Fruit fly (Drosophila melanogaster) whole organism, embryonic: ENCODE results near the gene CG13605.
A peak's percentile ranks its signal among the peaks of the same experiment; 100 is the strongest.

Experiments
- ATbp ChIP-seq: fragments of 200-800 bp; sonication (Bioruptor generic); optimal IDR thresholded peaks from 2 replicates; lab custom pipeline; 2017; ENCODE audit warnings: missing biosample characterization, mild to moderate bottlenecking, missing genetic modification characterization, missing genetic modification reagents
- Abd-B ChIP-seq: fragments of 200-800 bp; sonication (Bioruptor generic); optimal IDR thresholded peaks from 2 replicates; lab custom pipeline; 2018; ENCODE audit warnings: missing biosample characterization, mild to moderate bottlenecking, missing genetic modification characterization, moderate library complexity
- Atf3 ChIP-seq: fragments of 200-800 bp; sonication (Bioruptor generic); optimal IDR thresholded peaks from 3 replicates; lab custom pipeline; 2016; ENCODE audit warnings: missing biosample characterization, missing genetic modification characterization
- C15 ChIP-seq: fragments of 200-800 bp; sonication (Bioruptor generic); IDR thresholded peaks from 3 replicates; pipeline ENCODE4 v1.3.6; 2022; ENCODE audit warnings: missing biosample characterization, missing genetic modification characterization
- CG10979 ChIP-seq: fragments of 200-800 bp; sonication (Bioruptor generic); optimal IDR thresholded peaks from 2 replicates; lab custom pipeline; 2018; ENCODE audit warnings: missing biosample characterization, mild to moderate bottlenecking, missing genetic modification characterization, moderate library complexity
- CG11560 ChIP-seq: fragments of 200-800 bp; sonication (Bioruptor generic); IDR thresholded peaks from 3 replicates; pipeline ENCODE4 v1.3.6; 2022; ENCODE audit warnings: missing biosample characterization, missing genetic modification characterization
- CG12071 ChIP-seq: fragments of 200-800 bp; sonication (Bioruptor generic); optimal IDR thresholded peaks from 3 replicates; lab custom pipeline; 2018; ENCODE audit warnings: missing biosample characterization, mild to moderate bottlenecking, missing genetic modification characterization
- CG12104 ChIP-seq: fragments of 200-800 bp; sonication (Bioruptor generic); optimal IDR thresholded peaks from 3 replicates; lab custom pipeline; 2016; ENCODE audit warnings: missing biosample characterization, missing genetic modification characterization
- CG12769 ChIP-seq: fragments of 200-800 bp; sonication (Bioruptor generic); optimal IDR thresholded peaks from 2 replicates; lab custom pipeline; 2019; ENCODE audit warnings: missing biosample characterization, mild to moderate bottlenecking, missing genetic modification characterization, moderate library complexity
- CG12942 ChIP-seq: fragments of 200-800 bp; sonication (Bioruptor generic); optimal IDR thresholded peaks from 3 replicates; lab custom pipeline; 2016; ENCODE audit warnings: missing biosample characterization, missing genetic modification characterization
- CG13624 ChIP-seq: fragments of 200-800 bp; sonication (Bioruptor generic); optimal IDR thresholded peaks from 2 replicates; lab custom pipeline; 2016; ENCODE audit warnings: missing biosample characterization, missing genetic modification characterization
- CG14710 ChIP-seq: fragments of 200-800 bp; sonication (Bioruptor generic); optimal IDR thresholded peaks from 3 replicates; lab custom pipeline; 2019; ENCODE audit warnings: missing biosample characterization, mild to moderate bottlenecking, missing genetic modification characterization, moderate library complexity
- CG17568 ChIP-seq: fragments of 200-800 bp; sonication (Bioruptor generic); optimal IDR thresholded peaks from 2 replicates; lab custom pipeline; 2018; ENCODE audit warnings: missing biosample characterization, mild to moderate bottlenecking, missing genetic modification characterization, moderate library complexity
- CG18262 ChIP-seq: fragments of 200-800 bp; optimal IDR thresholded peaks from 3 replicates; lab custom pipeline; 2019; ENCODE audit warnings: missing biosample characterization, mild to moderate bottlenecking, missing genetic modification characterization, moderate library complexity
- CG2120 ChIP-seq: fragments of 200-800 bp; sonication (Bioruptor generic); optimal IDR thresholded peaks from 3 replicates; lab custom pipeline; 2016; ENCODE audit warnings: missing biosample characterization, missing genetic modification characterization
- CG2712 ChIP-seq: fragments of 200-800 bp; optimal IDR thresholded peaks from 3 replicates; lab custom pipeline; 2019; ENCODE audit warnings: missing biosample characterization, mild to moderate bottlenecking, missing genetic modification characterization, moderate library complexity
- CG32767 ChIP-seq: fragments of 200-800 bp; sonication (Bioruptor generic); IDR thresholded peaks from 2 replicates; pipeline ENCODE4 v1.3.6; 2022; ENCODE audit warnings: missing biosample characterization, missing genetic modification characterization
- CG34224 ChIP-seq: fragments of 200-800 bp; sonication (Bioruptor generic); IDR thresholded peaks from 3 replicates; pipeline ENCODE4 v1.3.6; 2022; ENCODE audit warnings: missing biosample characterization, missing genetic modification characterization; ENCODE audit not compliant: partially characterized antibody
- CG34422 ChIP-seq: fragments of 200-800 bp; sonication (Bioruptor generic); IDR thresholded peaks from 3 replicates; pipeline ENCODE4 v1.3.6; 2022; ENCODE audit warnings: missing biosample characterization, missing genetic modification characterization
- CG3995 ChIP-seq: fragments of 200-800 bp; sonication (Bioruptor generic); optimal IDR thresholded peaks from 3 replicates; lab custom pipeline; 2016; ENCODE audit warnings: missing biosample characterization, missing genetic modification characterization
- CG5953 ChIP-seq: fragments of 200-800 bp; sonication (Bioruptor generic); IDR thresholded peaks from 2 replicates; pipeline ENCODE4 v1.3.6; 2022; ENCODE audit warnings: missing biosample characterization, missing genetic modification characterization
- CG6254 ChIP-seq: fragments of 200-800 bp; sonication (Bioruptor generic); optimal IDR thresholded peaks from 3 replicates; lab custom pipeline; 2017; ENCODE audit warnings: mild to moderate bottlenecking, missing biosample characterization, missing genetic modification reagents, missing genetic modification characterization
- CG6813 ChIP-seq: fragments of 200-800 bp; sonication (Bioruptor generic); optimal IDR thresholded peaks from 2 replicates; lab custom pipeline; 2017; ENCODE audit warnings: missing biosample characterization, missing genetic modification characterization, mild to moderate bottlenecking, moderate library complexity, missing genetic modification reagents
- CG7963 ChIP-seq: fragments of 200-800 bp; sonication (Bioruptor generic); IDR thresholded peaks from 3 replicates; pipeline ENCODE4 v1.3.6; 2022; ENCODE audit warnings: missing biosample characterization, missing genetic modification characterization; ENCODE audit not compliant: partially characterized antibody
- Dad ChIP-seq: fragments of 200-800 bp; sonication (Bioruptor generic); optimal IDR thresholded peaks from 3 replicates; lab custom pipeline; 2016; ENCODE audit warnings: missing biosample characterization, missing genetic modification characterization
- Dfd ChIP-seq, 2 experiments: fragments of >200 bp; optimal IDR thresholded peaks; 2 replicates each; lab custom pipeline; 2017; ENCODE audit warnings: missing biosample characterization in 2 of 2, missing genetic modification characterization in 2 of 2
- Dp ChIP-seq: fragments of 200-800 bp; sonication (Bioruptor generic); optimal IDR thresholded peaks from 2 replicates; lab custom pipeline; 2018; ENCODE audit warnings: missing biosample characterization, mild to moderate bottlenecking, missing genetic modification characterization, moderate library complexity
- Fer2 ChIP-seq: fragments of 200-800 bp; sonication (Bioruptor generic); optimal IDR thresholded peaks from 2 replicates; lab custom pipeline; 2018; ENCODE audit warnings: missing biosample characterization, mild to moderate bottlenecking, missing genetic modification characterization, moderate library complexity
- Hand ChIP-seq: fragments of 200-800 bp; sonication (Bioruptor generic); optimal IDR thresholded peaks from 2 replicates; lab custom pipeline; 2017; ENCODE audit warnings: mild to moderate bottlenecking, missing biosample characterization, missing genetic modification reagents, missing genetic modification characterization
- Jarid2 ChIP-seq: fragments of 200-800 bp; sonication (Bioruptor generic); optimal IDR thresholded peaks from 3 replicates; lab custom pipeline; 2017; ENCODE audit warnings: mild to moderate bottlenecking, missing biosample characterization, missing genetic modification reagents, missing genetic modification characterization
- NfI ChIP-seq: fragments of 200-800 bp; sonication (Bioruptor generic); optimal IDR thresholded peaks from 3 replicates; lab custom pipeline; 2018; ENCODE audit warnings: missing biosample characterization, mild to moderate bottlenecking, missing genetic modification characterization, moderate library complexity
- Rx ChIP-seq: fragments of 200-800 bp; sonication (Bioruptor generic); IDR thresholded peaks from 2 replicates; pipeline ENCODE4 v1.3.6; 2022; ENCODE audit warnings: missing biosample characterization, missing genetic modification characterization
- TFAM ChIP-seq: fragments of 200-800 bp; sonication (Bioruptor generic); optimal IDR thresholded peaks from 2 replicates; lab custom pipeline; 2017; ENCODE audit warnings: missing biosample characterization, missing genetic modification characterization, inconsistent platforms
- Trl ChIP-seq, 3 experiments: fragments of >200 bp in 2 of 3; fragments of 200-800 bp in 1 of 3; sonication (Bioruptor generic) in 1 of 3; optimal IDR thresholded peaks; 2 replicates in 1 of 3; 3 replicates in 2 of 3; lab custom pipeline; 2016 to 2017; ENCODE audit warnings: missing biosample characterization in 1 of 3, missing genetic modification characterization in 1 of 3
- bsh ChIP-seq, 2 experiments: fragments of 200-800 bp; sonication (Bioruptor generic); optimal IDR thresholded peaks; 2 replicates each; lab custom pipeline; 2017 to 2018; ENCODE audit warnings: mild to moderate bottlenecking in 2 of 2, missing biosample characterization in 2 of 2, missing genetic modification characterization in 2 of 2, moderate library complexity in 1 of 2
- cas ChIP-seq: fragments of 200-800 bp; sonication (Bioruptor generic); IDR thresholded peaks from 2 replicates; pipeline ENCODE4 v1.3.6; 2022; ENCODE audit warnings: missing biosample characterization, missing genetic modification characterization
- chif ChIP-seq, 2 experiments: fragments of 200-800 bp; sonication (Bioruptor generic); optimal IDR thresholded peaks; 3 replicates each; lab custom pipeline; 2016; ENCODE audit warnings: missing biosample characterization in 2 of 2, missing genetic modification characterization in 2 of 2
- fd96Cb ChIP-seq: fragments of 200-800 bp; sonication (Bioruptor generic); optimal IDR thresholded peaks from 2 replicates; lab custom pipeline; 2018; ENCODE audit warnings: missing biosample characterization, mild to moderate bottlenecking, missing genetic modification characterization, moderate library complexity
- gce ChIP-seq: fragments of 200-800 bp; sonication (Bioruptor generic); IDR thresholded peaks from 3 replicates; pipeline ENCODE4 v1.3.6; 2022; ENCODE audit warnings: missing biosample characterization, missing genetic modification characterization
- mirr ChIP-seq: fragments of 200-800 bp; sonication (Bioruptor generic); optimal IDR thresholded peaks from 3 replicates; lab custom pipeline; 2018; ENCODE audit warnings: missing biosample characterization, mild to moderate bottlenecking, missing genetic modification characterization
- pita ChIP-seq: fragments of 200-800 bp; sonication (Bioruptor generic); optimal IDR thresholded peaks from 2 replicates; lab custom pipeline; 2017; ENCODE audit warnings: missing biosample characterization, mild to moderate bottlenecking, missing genetic modification characterization
- ranshi ChIP-seq: fragments of 200-800 bp; sonication (Bioruptor generic); IDR thresholded peaks from 2 replicates; pipeline ENCODE4 v1.3.6; 2022; ENCODE audit warnings: missing biosample characterization, missing genetic modification characterization
- rib ChIP-seq: fragments of 200-800 bp; sonication (Bioruptor generic); IDR thresholded peaks from 2 replicates; pipeline ENCODE4 v1.3.6; 2022; ENCODE audit warnings: missing biosample characterization, missing genetic modification characterization
- salm ChIP-seq: fragments of 200-800 bp; sonication (Bioruptor generic); optimal IDR thresholded peaks from 2 replicates; lab custom pipeline; 2018; ENCODE audit warnings: missing biosample characterization, mild to moderate bottlenecking, missing genetic modification characterization
- slp2 ChIP-seq: fragments of 200-800 bp; sonication (Bioruptor generic); optimal IDR thresholded peaks from 2 replicates; lab custom pipeline; 2016; ENCODE audit warnings: missing biosample characterization, missing genetic modification characterization
- so ChIP-seq: fragments of 200-800 bp; sonication (Bioruptor generic); IDR thresholded peaks from 3 replicates; pipeline ENCODE4 v1.3.6; 2022; ENCODE audit warnings: missing biosample characterization, missing genetic modification characterization
- sqz ChIP-seq: fragments of 200-800 bp; sonication (Bioruptor generic); optimal IDR thresholded peaks from 3 replicates; lab custom pipeline; 2018; ENCODE audit warnings: missing biosample characterization, mild to moderate bottlenecking, missing genetic modification characterization
- toy ChIP-seq: fragments of 200-800 bp; sonication (Bioruptor generic); IDR thresholded peaks from 2 replicates; pipeline ENCODE4 v1.3.6; 2022; ENCODE audit warnings: missing biosample characterization, missing genetic modification characterization
- tx ChIP-seq: fragments of 200-800 bp; sonication (Bioruptor generic); optimal IDR thresholded peaks from 2 replicates; lab custom pipeline; 2016; ENCODE audit warnings: missing biosample characterization, missing genetic modification characterization
- wdn ChIP-seq: fragments of 200-800 bp; sonication (Bioruptor generic); IDR thresholded peaks from 2 replicates; pipeline ENCODE4 v1.3.6; 2022; ENCODE audit warnings: missing biosample characterization, missing genetic modification characterization

The CG13605 gene

dm6 chr3R:24106059-24106631 lies 6.0 kb downstream of the CG13605 start (continued):
- no peak for TF ChIP-seq wdn (GFP tag; lab: Robert Waterston, UW)
- TF ChIP-seq CG3995 (GFP tag; lab: Kevin White, UChicago) = peak; percentile 56
- TF ChIP-seq CG2120 (GFP tag; lab: Kevin White, UChicago) = peak; percentile 67
- peak in 1 of 2 experiments; percentile 9 for TF ChIP-seq chif (GFP tag; optimal IDR thresholded peaks at IDR 0.05; lab: Kevin White, UChicago)
- no peak for TF ChIP-seq ranshi (GFP tag; lab: Robert Waterston, UW)
- peak; percentile 76 for TF ChIP-seq Dp (GFP tag; lab: Kevin White, UChicago)
- peak; percentile 24 to 57 for TF ChIP-seq bsh (GFP tag; optimal IDR thresholded peaks at IDR 0.05; lab: Kevin White, UChicago)
- peak; percentile 67 for TF ChIP-seq NfI (GFP tag; lab: Kevin White, UChicago)
- TF ChIP-seq CG12942 (GFP tag; lab: Kevin White, UChicago) = peak; percentile 29
- peak; percentile 24 for TF ChIP-seq pita (GFP tag; lab: Kevin White, UChicago)
- TF ChIP-seq so (GFP tag; lab: Robert Waterston, UW) = no peak
- no peak for TF ChIP-seq cas (GFP tag; lab: Robert Waterston, UW)
- peak; percentile 11 for TF ChIP-seq tx
- TF ChIP-seq rib (GFP tag; lab: Robert Waterston, UW) = no peak
- no peak for TF ChIP-seq toy (GFP tag; lab: Robert Waterston, UW)
- TF ChIP-seq CG32767 (GFP tag; lab: Robert Waterston, UW) = no peak
- TF ChIP-seq sqz = no peak
- TF ChIP-seq mirr (GFP tag; lab: Kevin White, UChicago) = no peak
- no peak for TF ChIP-seq CG11560 (tag; lab: Robert Waterston, UW)
- TF ChIP-seq CG6254 (GFP tag; lab: Kevin White, UChicago) = peak; percentile 40
- TF ChIP-seq CG34224 (GFP tag; lab: Robert Waterston, UW) = no peak
- no peak for TF ChIP-seq CG34422 (GFP tag; lab: Robert Waterston, UW)
- TF ChIP-seq Atf3 (GFP tag; lab: Kevin White, UChicago) = no peak
- peak; percentile 45 for TF ChIP-seq Dad
- TF ChIP-seq CG12104 (GFP tag; lab: Kevin White, UChicago) = no peak
- no peak for TF ChIP-seq CG5953 (GFP tag; lab: Robert Waterston, UW)
- peak; percentile 19 for TF ChIP-seq Fer2
- peak; percentile 30 for TF ChIP-seq CG12071 (GFP tag; lab: Kevin White, UChicago)
- no peak for TF ChIP-seq C15 (GFP tag; lab: Robert Waterston, UW)
- no peak for TF ChIP-seq CG7963 (GFP tag; lab: Robert Waterston, UW)
- TF ChIP-seq Hand = peak; percentile 35
- no peak for TF ChIP-seq salm (tag; lab: Kevin White, UChicago)
- peak; percentile 55 for TF ChIP-seq CG10979 (tag; lab: Kevin White, UChicago)
- no peak for TF ChIP-seq Dfd (GFP tag; optimal IDR thresholded peaks at IDR 0.05; lab: Kevin White, UChicago)
- peak; percentile 33 for TF ChIP-seq CG18262 (tag; lab: Kevin White, UChicago)
- no peak for TF ChIP-seq Jarid2 (GFP tag; lab: Kevin White, UChicago)
- TF ChIP-seq CG12769 (tag; lab: Kevin White, UChicago) = peak; percentile 45
- TF ChIP-seq CG17568 (GFP tag; lab: Kevin White, UChicago) = peak; percentile 73
- no peak for TF ChIP-seq gce (GFP tag; lab: Robert Waterston, UW)
- no peak for TF ChIP-seq Trl (optimal IDR thresholded peaks at IDR 0.05; lab: Kevin White, UChicago)
- TF ChIP-seq Trl (GFP tag; optimal IDR thresholded peaks at IDR 0.05; lab: Kevin White, UChicago) = peak; percentile 16
- TF ChIP-seq CG14710 (tag; lab: Kevin White, UChicago) = peak; percentile 17
- TF ChIP-seq Rx (GFP tag; lab: Robert Waterston, UW) = no peak
- peak; percentile 47 for TF ChIP-seq ATbp (GFP tag; lab: Kevin White, UChicago)
- peak; percentile 48 for TF ChIP-seq CG2712
- TF ChIP-seq fd96Cb = peak; percentile 1
- no peak for TF ChIP-seq slp2 (GFP tag; lab: Kevin White, UChicago)
- TF ChIP-seq Abd-B = peak; percentile 21
- peak; percentile 25 for TF ChIP-seq CG6813
- no peak for TF ChIP-seq CG13624
- no peak for TF ChIP-seq TFAM (GFP tag; lab: Kevin White, UChicago)
